Fruit fly (Drosophila melanogaster) whole organism, embryonic: ENCODE measurements around the gene dysf.

Experiments
- CG15696 ChIP-seq: fragments of 200-800 bp; sonication (Bioruptor generic); optimal IDR thresholded peaks from 2 replicates; lab custom pipeline; 2019; ENCODE audit warnings: missing biosample characterization, mild to moderate bottlenecking, missing genetic modification characterization, moderate library complexity
- CG4404 ChIP-seq: fragments of 200-800 bp; sonication (Bioruptor generic); IDR thresholded peaks from 2 replicates; pipeline ENCODE4 v1.3.6; 2022; ENCODE audit warnings: missing biosample characterization, missing genetic modification characterization
- CG8765 ChIP-seq: fragments of 200-800 bp; sonication (Bioruptor generic); IDR thresholded peaks from 2 replicates; pipeline ENCODE4 v1.3.6; 2022; ENCODE audit warnings: missing biosample characterization, missing genetic modification characterization
- ato ChIP-seq: fragments of 200-800 bp; sonication (Bioruptor generic); IDR thresholded peaks from 2 replicates; pipeline ENCODE4 v1.3.6; 2022; ENCODE audit warnings: missing biosample characterization, missing genetic modification characterization; ENCODE audit not compliant: partially characterized antibody
- ham ChIP-seq: fragments of 200-800 bp; sonication (Bioruptor generic); IDR thresholded peaks from 2 replicates; pipeline ENCODE4 v1.3.6; 2022; ENCODE audit warnings: missing biosample characterization, missing genetic modification characterization
- insv ChIP-seq, 2 experiments: fragments of 200-800 bp; sonication (Bioruptor generic); optimal IDR thresholded peaks; 3 replicates each; lab custom pipeline; 2016 to 2018; ENCODE audit warnings: missing biosample characterization in 2 of 2, missing genetic modification characterization in 2 of 2
- kay ChIP-seq: fragments of 200-800 bp; sonication (Bioruptor generic); optimal IDR thresholded peaks from 2 replicates; lab custom pipeline; 2016; ENCODE audit warnings: missing biosample characterization, missing genetic modification characterization
- maf-S ChIP-seq: fragments of 200-800 bp; sonication (Bioruptor generic); optimal IDR thresholded peaks from 2 replicates; lab custom pipeline; 2016; ENCODE audit warnings: missing biosample characterization, missing genetic modification characterization
- mirr ChIP-seq: fragments of 200-800 bp; sonication (Bioruptor generic); optimal IDR thresholded peaks from 3 replicates; lab custom pipeline; 2018; ENCODE audit warnings: missing biosample characterization, mild to moderate bottlenecking, missing genetic modification characterization
- psq ChIP-seq: fragments of 200-800 bp; sonication (Bioruptor generic); optimal IDR thresholded peaks from 2 replicates; lab custom pipeline; 2017; ENCODE audit warnings: missing biosample characterization, missing genetic modification characterization

- TF ChIP-seq maf-S (GFP tag; lab: Kevin White, UChicago): no peak
- no peak for TF ChIP-seq CG15696 (tag; lab: Kevin White, UChicago)
- TF ChIP-seq mirr (GFP tag; lab: Kevin White, UChicago): peak; percentile 41
- TF ChIP-seq psq (GFP tag; lab: Kevin White, UChicago): no peak
- TF ChIP-seq CG8765 (GFP tag; lab: Robert Waterston, UW): no peak
- no peak for TF ChIP-seq CG4404 (GFP tag; lab: Robert Waterston, UW)
- TF ChIP-seq insv (GFP tag; optimal IDR thresholded peaks at IDR 0.05; lab: Kevin White, UChicago): no peak
- peak; percentile 34 for TF ChIP-seq kay (GFP tag; lab: Kevin White, UChicago)
- no peak for TF ChIP-seq ham
- no peak for TF ChIP-seq ato
Measured at dm6 chr3R:26099238-26099637, 727 bp upstream of the dysf start.
